Worm (Caenorhabditis elegans) whole organism, L3 larva: ENCODE measurements around the gene unc-69.

Experiments used
- ceh-16 ChIP-seq: sonication (generic microtip); optimal IDR thresholded peaks from 2 replicates; lab custom pipeline; 2017; ENCODE audit warnings: missing biosample characterization, missing genetic modification characterization
- fkh-10 ChIP-seq: sonication (generic microtip); optimal IDR thresholded peaks from 2 replicates; lab custom pipeline; 2017; ENCODE audit warnings: missing biosample characterization, missing genetic modification reagents, missing genetic modification characterization
- fos-1 ChIP-seq: fragments of 150-350 bp; optimal IDR thresholded peaks from 2 replicates; lab custom pipeline; 2014; ENCODE audit warnings: missing biosample characterization, missing genetic modification characterization
- jun-1 ChIP-seq: fragments of 150-350 bp; optimal IDR thresholded peaks from 2 replicates; lab custom pipeline; 2014; ENCODE audit warnings: missing biosample characterization, missing genetic modification reagents, missing genetic modification characterization
- nfya-1 ChIP-seq: sonication (generic microtip); optimal IDR thresholded peaks from 2 replicates; lab custom pipeline; 2017; ENCODE audit warnings: missing genetic modification characterization, mild to moderate bottlenecking, missing compliant biosample characterization, antibody characterized with exemption, moderate library complexity; ENCODE audit not compliant: insufficient read depth
- nhr-11 ChIP-seq: fragments of 150-350 bp; optimal IDR thresholded peaks from 2 replicates; lab custom pipeline; 2014; ENCODE audit warnings: missing biosample characterization, missing genetic modification characterization
- nhr-28 ChIP-seq: fragments of 150-350 bp; optimal IDR thresholded peaks from 2 replicates; lab custom pipeline; 2014; ENCODE audit warnings: missing biosample characterization, missing genetic modification characterization
- nhr-77 ChIP-seq: fragments of 150-350 bp; optimal IDR thresholded peaks from 2 replicates; lab custom pipeline; 2014; ENCODE audit warnings: missing biosample characterization, missing genetic modification characterization
- unc-39 ChIP-seq: sonication (generic microtip); optimal IDR thresholded peaks from 4 replicates; lab custom pipeline; 2017; ENCODE audit warnings: missing biosample characterization, missing genetic modification characterization
- unc-62 ChIP-seq: fragments of 150-350 bp; sonication (generic microtip); optimal IDR thresholded peaks from 4 replicates; lab custom pipeline; 2014; ENCODE audit warnings: missing biosample characterization, missing genetic modification reagents, missing genetic modification characterization
- ztf-4 ChIP-seq: fragments of 150-350 bp; optimal IDR thresholded peaks from 2 replicates; lab custom pipeline; 2014; ENCODE audit warnings: missing biosample characterization, missing genetic modification characterization

DNA sequence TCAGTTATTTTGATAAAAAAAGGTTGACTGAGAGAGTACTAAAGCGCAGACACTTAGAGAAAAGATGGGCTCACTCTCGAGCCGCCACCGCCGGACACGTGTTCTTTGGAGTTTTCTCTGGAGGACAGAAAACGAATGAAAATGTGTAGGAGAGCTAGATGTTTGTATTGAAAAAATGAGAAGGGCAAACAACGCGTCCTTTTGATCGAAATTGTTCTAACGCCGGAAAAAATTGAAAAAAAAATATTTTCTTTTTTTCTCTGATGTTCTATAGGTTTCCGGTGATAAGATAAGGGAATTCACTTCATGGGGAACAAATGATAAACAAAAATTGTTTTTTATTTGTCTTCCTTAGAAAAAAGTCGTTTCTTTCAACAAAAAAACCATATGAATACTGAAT is 11.1 kb downstream of the unc-69 start:
- TF ChIP-seq nhr-28 (tag; lab: Kevin White, UChicago) (no peak), jun-1 (peak; percentile 6), nhr-11 (no peak), ztf-4 (tag; lab: Kevin White, UChicago) (no peak), fkh-10 (GFP tag; lab: Kevin White, UChicago) (no peak), nhr-77 (no peak), ceh-16 (tag; lab: Kevin White, UChicago) (no peak), fos-1 (tag; lab: Kevin White, UChicago) (no peak), nfya-1 (tag; lab: Kevin White, UChicago) (no peak), unc-62 (no peak), unc-39 (tag; lab: Kevin White, UChicago) (no peak)
